Worm (Caenorhabditis elegans): Measurements from ENCODE around the gene pdk-1.

- TF ChIP-seq W03F9.2 (tag; optimal IDR thresholded peaks at IDR 0.05) (no peak), him-1 (tag; optimal IDR thresholded peaks at IDR 0.05) (no peak)
Measured at ce11 chrX:1371688-1372087, 50.5 kb downstream of the pdk-1 start, which contains the start of gene fbxa-190.
